Worm (Caenorhabditis elegans): ENCODE data around the gene B0294.3.

DNA sequence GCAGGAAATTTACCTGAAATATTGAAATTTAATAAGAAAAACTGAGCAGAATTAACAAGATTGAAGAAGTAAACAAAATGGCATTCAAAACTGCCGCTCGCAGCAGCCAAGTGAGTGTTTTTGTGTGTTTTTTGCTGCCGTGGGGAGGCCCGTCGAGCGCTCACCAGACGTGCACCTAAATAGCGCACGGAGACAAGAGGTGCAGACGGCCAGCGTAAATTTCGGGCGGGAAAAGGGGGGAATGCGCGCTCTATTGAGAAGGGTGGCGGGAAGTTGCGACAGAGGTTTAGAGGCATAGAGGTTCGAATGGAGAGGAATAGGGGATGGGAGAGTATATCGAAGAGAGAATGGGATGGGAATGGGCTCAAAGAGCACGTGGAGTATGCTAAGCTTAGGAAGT, 35.8 kb upstream of the B0294.3 start, which contains the start of gene ceh-39:
- TF ChIP-seq ama-1 (optimal IDR thresholded peaks at IDR 0.05), result no peak
- TF ChIP-seq hmbx-1 (tag; optimal IDR thresholded peaks at IDR 0.05), result no peak
- no peak; the same call in 1 of the 2 replicates for TF ChIP-seq sea-1 (GFP tag; conservative IDR thresholded peaks at IDR 0.05)
- no peak for TF ChIP-seq tbx-37 (GFP tag; conservative IDR thresholded peaks at IDR 0.05)
- no peak for TF ChIP-seq pes-1 (GFP tag; IDR thresholded peaks at IDR 0.05)
- peak; percentile 29 for TF ChIP-seq ceh-36 (tag; optimal IDR thresholded peaks at IDR 0.05)
- TF ChIP-seq hmg-4 (GFP tag; optimal IDR thresholded peaks at IDR 0.05), result peak; percentile 76
- no peak for TF ChIP-seq hnd-1 (tag; optimal IDR thresholded peaks at IDR 0.05)

Data from whole organism, early embryonic.